Fruit fly (Drosophila melanogaster) S2 (cell line): ENCODE data around the gene CG11052.

ENCODE experiments used
- CG8478 ChIP-seq: fragments of >200 bp; optimal IDR thresholded peaks from 2 replicates; lab custom pipeline; 2018
- CTCF ChIP-seq, 2 experiments: fragments of >200 bp; optimal IDR thresholded peaks; 2 replicates each; lab custom pipeline; 2018

DNA sequence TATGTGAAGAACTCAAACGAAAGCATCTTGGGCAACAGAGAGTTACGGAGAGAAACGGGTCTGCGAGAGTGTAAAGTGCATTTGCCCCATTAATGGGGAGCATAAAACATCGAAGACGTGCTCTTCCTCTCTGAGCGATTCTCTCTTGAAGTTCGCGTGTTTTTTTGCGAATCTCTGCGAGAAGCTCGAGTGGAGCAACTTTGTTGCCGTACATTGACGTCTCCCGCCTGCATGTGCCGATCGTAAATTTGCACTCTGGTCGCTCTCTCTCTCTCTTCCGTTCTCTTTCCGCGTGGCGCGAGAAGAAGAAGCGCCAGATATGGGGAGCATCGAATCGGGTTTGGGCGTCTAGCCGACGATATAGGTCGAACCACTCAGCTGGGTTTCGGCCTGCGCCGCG is 41.3 kb downstream of the CG11052 start:
- TF ChIP-seq CTCF (optimal IDR thresholded peaks at IDR 0.05; lab: Kevin White, UChicago): no peak
- no peak for TF ChIP-seq CG8478 (lab: Kevin White, UChicago)
